Fruit fly (Drosophila melanogaster): ENCODE data around the gene Tie.

The Tie gene

dm6 chr3L:4531941-4532478 lies at the start of gene Tie:
Gene Tie, minus strand, starts transcription at chr3L:4532145.
- no peak for TF ChIP-seq noc (tag; optimal IDR thresholded peaks at IDR 0.05)

DNA sequence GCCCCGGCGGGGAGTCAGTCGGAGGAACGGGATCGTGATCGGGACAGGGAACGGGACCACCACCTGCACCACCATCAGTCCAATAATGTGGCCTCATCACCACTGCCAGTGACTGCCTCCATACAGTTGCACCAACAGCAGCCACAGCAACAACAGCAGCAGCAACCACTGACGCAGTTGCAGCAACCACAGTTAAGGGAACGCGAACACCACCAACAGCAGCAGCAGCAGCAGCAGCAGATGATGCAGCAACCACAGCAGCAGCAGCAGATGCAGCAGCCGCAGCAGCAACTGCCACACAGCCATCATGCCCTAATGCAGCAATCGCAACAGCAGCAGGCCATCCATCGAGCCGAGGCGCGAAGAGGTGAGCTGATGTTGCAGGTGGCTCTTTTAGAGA lies 43.4 kb upstream of the Tie start:
- TF ChIP-seq noc (tag; optimal IDR thresholded peaks at IDR 0.05) = no peak

dm6 chr3L:4574439-4574838 lies 42.5 kb upstream of the Tie start:
- TF ChIP-seq noc (tag; optimal IDR thresholded peaks at IDR 0.05) = no peak

dm6 chr3L:4556831-4557355 lies 24.9 kb upstream of the Tie start:
- TF ChIP-seq noc (tag; optimal IDR thresholded peaks at IDR 0.05) = no peak

DNA sequence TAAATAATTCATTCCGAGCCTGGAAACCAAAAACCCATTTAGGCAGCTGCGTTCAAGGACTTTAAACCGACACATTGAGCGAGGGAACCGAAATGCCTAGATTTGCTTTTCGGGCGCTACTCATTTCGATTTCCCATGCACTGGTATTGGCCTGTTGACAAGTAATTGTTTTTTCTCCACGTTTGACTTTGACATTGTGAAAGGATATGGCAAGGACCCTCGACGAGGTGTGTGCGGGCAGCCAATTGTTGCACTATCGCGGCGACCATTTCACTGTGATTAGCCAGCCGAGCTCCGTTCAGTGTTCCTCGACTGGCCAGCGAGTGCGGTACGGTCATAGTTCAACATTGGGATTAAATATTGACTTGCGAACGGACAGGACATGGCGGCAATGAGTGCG lies 23.8 kb upstream of the Tie start, which contains the start of gene CG42540:
Gene CG42540 (plus strand): TSS at position 301 of the 400 bp plus-strand sequence.
- no peak for TF ChIP-seq noc (tag; optimal IDR thresholded peaks at IDR 0.05)

DNA sequence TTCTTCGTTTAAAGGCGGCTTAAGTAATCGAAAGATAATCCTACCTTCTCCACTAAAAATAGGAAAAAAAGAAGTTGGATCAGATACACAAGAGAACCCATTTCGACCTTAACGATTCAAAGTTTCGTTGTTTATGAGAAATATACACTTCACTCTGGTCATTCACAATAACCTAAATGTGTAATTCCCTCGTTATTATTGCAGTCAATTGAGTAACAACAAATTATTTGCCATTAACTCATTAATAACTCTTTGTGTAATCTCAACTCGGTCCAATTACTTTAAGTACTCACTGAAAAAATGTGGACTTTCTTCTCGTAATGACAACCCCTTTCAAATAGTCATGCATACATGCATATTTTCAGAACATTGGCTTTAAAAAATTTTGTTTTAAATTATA lies 23.2 kb upstream of the Tie start, which contains the start of gene CG33777:
Gene CG33777 (minus strand): TSS at position 101 of the 400 bp plus-strand sequence.
- no peak for TF ChIP-seq noc (tag; optimal IDR thresholded peaks at IDR 0.05)

DNA sequence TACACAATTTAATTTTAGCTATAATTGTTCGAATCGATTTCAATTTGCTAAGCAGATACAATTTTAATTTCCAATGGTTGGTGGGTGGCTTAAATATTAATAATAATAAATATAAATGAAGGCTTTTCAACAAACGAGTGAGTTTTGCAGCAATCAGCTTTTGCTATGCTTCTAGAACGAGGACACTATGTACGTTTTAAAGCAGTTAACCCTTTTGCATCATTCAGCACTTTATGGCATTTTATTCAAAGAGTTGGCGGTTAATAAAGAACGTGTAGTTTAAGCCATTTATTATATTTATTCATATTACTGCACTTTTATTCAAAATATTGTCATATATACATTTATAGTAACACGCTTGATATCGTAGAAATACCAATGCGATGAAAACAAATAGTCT lies 22.3 kb upstream of the Tie start:
- no peak for TF ChIP-seq noc (tag; optimal IDR thresholded peaks at IDR 0.05)

- TF ChIP-seq noc (tag; optimal IDR thresholded peaks at IDR 0.05) = no peak
Measured at dm6 chr3L:4553395-4553794, 21.4 kb upstream of the Tie start.

- TF ChIP-seq noc (tag; optimal IDR thresholded peaks at IDR 0.05) = no peak
Measured at dm6 chr3L:4551810-4552209, 19.9 kb upstream of the Tie start.

DNA sequence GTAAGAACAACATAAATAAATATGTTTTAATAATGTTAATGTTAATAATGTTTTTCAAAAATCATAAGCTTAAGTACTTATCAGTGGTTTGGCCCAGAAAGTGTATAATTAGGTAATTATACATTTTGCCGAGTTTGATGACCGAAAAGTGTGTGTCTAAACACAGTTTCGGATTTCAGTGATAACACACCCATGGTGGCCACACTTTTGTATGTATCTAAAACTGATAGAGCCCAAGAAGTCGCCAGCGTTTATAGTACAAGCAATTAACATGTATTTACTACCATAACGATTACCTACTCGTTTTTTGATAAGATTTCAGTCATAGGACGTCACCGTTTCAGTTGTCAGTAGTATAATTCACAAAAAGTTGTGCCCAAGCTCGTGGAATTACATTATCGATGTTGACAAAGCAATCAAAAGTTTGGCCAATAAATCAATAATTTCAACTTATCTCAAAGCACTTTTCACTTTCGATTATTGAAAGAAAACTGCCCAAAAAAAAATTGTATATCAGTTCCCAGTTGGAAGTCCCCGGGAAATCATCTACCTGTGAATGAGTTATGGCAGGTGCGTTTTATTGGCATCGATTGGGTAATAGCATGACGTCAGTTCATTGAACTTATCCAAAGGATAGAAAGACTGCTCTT lies 18.3 kb upstream of the Tie start:
- peak; percentile 7 for TF ChIP-seq noc (tag; optimal IDR thresholded peaks at IDR 0.05)

dm6 chr3L:4549341-4549740 lies 17.4 kb upstream of the Tie start:
- no peak for TF ChIP-seq noc (tag; optimal IDR thresholded peaks at IDR 0.05)

DNA sequence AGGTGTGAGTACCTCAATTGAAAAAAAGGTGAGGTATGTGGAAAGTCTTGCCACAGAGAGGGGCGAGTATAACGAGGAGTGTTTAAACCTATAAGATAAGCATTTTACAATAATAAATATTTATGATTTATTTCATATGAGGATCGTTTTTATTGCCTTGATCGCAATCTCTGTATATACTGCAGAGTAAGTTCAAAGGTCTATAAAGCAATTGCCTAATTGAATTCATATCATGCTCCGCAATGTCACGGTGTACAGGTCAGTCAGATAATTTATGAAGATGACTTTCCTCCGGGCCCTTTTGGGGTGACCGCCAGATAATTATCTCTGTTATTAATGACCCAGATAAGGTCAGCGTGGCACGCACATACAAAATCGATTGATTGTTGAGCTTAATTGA lies 16.4 kb upstream of the Tie start:
- no peak for TF ChIP-seq noc (tag; optimal IDR thresholded peaks at IDR 0.05)

dm6 chr3L:4546650-4547049 lies 14.7 kb upstream of the Tie start:
- TF ChIP-seq noc (tag; optimal IDR thresholded peaks at IDR 0.05) = no peak

DNA sequence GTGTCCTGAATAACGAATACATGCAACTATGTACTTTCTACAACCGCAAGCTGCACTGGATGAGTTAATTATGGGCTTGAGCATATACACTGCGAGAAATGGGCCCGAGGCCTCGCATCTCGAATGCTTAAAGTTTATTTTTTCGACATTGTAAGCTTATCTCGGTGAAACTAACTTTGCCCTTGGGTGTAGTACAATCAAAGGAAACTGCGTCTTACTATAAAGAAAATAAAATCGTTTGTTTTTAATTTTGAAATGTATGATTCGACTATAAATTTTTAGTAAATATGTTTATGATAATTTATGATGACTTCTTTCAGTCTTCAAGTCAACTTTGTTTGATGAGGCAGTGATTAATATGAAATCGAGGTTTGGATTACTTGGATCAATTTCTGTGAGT lies 13.8 kb upstream of the Tie start:
- no peak for TF ChIP-seq noc (tag; optimal IDR thresholded peaks at IDR 0.05)

DNA sequence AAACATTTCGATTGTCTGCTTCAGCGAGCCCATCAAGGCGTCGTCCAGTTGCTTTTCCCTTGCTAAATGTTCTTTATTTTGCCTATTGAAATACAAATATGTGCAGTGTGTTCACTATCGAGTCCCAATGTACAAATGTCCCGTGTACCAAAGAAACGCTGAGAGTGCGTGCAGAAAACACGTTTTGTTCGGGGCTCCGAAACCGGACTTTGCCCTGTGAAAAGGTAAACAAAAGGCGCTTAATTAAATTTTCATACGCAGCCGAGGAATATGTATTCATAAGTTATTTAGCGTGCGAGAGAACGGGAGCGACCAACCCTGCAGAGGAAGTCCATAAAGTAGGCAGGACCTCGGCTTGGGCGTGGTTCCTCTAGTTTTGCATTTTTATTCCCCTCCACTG lies 13.2 kb upstream of the Tie start:
- no peak for TF ChIP-seq noc (tag; optimal IDR thresholded peaks at IDR 0.05)

DNA sequence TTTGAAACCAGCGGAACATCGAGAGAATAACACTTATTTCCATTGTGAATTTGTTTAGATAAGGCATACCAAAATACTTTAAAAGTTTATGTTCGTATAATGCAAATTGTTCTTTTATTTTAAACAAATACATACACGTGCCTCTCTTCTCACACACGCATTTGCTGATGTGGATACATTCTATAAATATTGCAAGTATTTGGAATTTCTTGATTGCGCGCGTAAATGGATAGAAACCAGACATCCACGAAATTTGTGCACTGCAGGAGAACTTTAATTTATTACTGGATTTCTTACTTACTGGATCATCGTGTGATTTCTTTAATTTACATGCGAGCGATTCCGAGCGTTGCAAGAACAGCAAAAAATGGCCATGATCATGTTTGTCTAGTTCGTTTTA lies 12.7 kb upstream of the Tie start:
- TF ChIP-seq noc (tag; optimal IDR thresholded peaks at IDR 0.05) = no peak

DNA sequence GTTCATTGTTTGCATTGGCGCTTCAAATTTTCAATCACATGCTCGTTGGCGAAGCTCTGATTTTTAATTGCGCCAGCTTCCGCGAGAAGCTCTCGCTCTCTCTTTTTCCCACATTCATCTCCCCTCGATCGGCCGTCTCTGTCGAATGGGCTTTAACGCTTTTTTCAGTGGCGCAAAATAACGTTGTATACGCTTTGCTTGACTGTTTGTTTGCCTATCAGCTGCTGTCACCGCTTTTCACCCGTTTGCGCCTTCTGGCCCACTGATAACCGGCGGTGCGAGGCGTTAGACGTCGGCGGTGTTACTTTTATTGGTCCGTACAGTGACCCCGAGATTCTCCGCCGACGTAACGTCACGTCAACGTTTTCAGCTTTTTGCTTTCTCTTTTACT lies 11.9 kb upstream of the Tie start:
- no peak for TF ChIP-seq noc (tag; optimal IDR thresholded peaks at IDR 0.05)
